Worm (Caenorhabditis elegans) whole organism, midembryonic: ENCODE results near the gene srz-91.

Source experiments
- flt-1 ChIP-seq: fragments of 200-800 bp; sonication (Bioruptor generic); IDR thresholded peaks from 2 replicates; pipeline ENCODE4 v1.3.6; 2022; ENCODE audit warnings: missing genetic modification characterization, missing compliant biosample characterization
- klf-2 ChIP-seq: fragments of 200-800 bp; sonication (Bioruptor generic); conservative IDR thresholded peaks from 2 replicates; pipeline ENCODE4 v1.3.6; 2022; ENCODE audit warnings: missing genetic modification reagents, missing genetic modification characterization, missing compliant biosample characterization
- tab-1 ChIP-seq: fragments of 200-800 bp; sonication (Bioruptor generic); IDR thresholded peaks from 2 replicates; pipeline ENCODE4 v1.3.6; 2022; ENCODE audit warnings: missing genetic modification characterization, missing compliant biosample characterization
- ztf-29 ChIP-seq: fragments of 200-800 bp; sonication (Bioruptor generic); IDR thresholded peaks from 2 replicates; pipeline ENCODE4 v1.3.6; 2022; ENCODE audit warnings: missing genetic modification reagents, missing genetic modification characterization, missing compliant biosample characterization

DNA sequence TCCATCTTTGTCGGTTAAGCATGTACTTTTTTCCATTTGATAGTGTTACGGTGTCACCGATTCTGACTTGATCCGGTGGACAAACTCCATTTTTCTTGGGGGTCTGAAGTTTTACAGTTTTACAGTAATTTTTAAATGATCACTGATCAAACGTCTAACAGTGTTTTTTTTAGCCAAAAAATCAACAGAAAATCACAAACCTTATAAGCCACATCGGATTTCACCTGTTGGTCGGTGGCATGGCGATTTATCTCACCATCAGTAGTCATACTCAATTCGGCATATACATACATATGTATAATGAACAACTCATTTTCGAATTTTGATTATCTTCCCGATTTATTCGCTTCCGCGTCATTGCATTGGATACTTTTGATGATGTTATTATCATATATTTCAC lies at the start of gene srz-91:
- TF ChIP-seq ztf-29 (GFP tag; lab: Robert Waterston, UW) (no peak), flt-1 (no peak), klf-2 (GFP tag; lab: Robert Waterston, UW) (no peak), tab-1 (GFP tag; lab: Robert Waterston, UW) (no peak)
